Worm (Caenorhabditis elegans): Measurements from ENCODE around the gene Y75B8A.8.

DNA sequence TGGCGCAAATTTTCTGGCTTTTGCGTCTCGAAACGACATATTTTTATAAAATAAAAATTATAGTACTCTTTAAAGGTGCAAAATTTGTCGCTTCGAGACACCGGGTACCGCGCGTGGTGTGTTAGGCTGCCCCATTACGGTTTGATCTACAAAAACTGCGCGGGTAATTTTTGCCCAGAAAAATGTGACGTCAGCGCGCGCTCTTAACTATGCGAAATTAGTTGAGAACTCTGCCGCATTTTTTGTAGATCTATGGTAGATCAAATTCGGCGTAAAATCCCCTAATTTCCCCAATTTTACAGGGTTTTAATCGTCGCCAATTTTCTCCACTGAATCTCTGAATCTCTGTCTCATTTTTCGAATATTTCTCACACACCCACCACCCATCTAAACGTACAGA is at the start of gene Y75B8A.8:
- TF ChIP-seq dao-5 (tag; optimal IDR thresholded peaks at IDR 0.05) (no peak), him-1 (tag; optimal IDR thresholded peaks at IDR 0.05) (no peak)
